Fruit fly (Drosophila melanogaster) whole organism, prepupa: ENCODE measurements around the gene Ctns.
A peak's percentile ranks its signal among the peaks of the same experiment; 100 is the strongest.

Experiments
- Blimp-1 ChIP-seq: fragments of 200-800 bp; sonication (Bioruptor generic); optimal IDR thresholded peaks from 3 replicates; lab custom pipeline; 2017; ENCODE audit warnings: missing biosample characterization, missing genetic modification characterization, mild to moderate bottlenecking, moderate library complexity, missing genetic modification reagents
- CG11762 ChIP-seq: fragments of 200-800 bp; sonication (Bioruptor generic); optimal IDR thresholded peaks from 3 replicates; lab custom pipeline; 2016; ENCODE audit warnings: missing biosample characterization, missing genetic modification characterization; ENCODE audit not compliant: insufficient read depth
- CG16779 ChIP-seq: fragments of 200-800 bp; sonication (Bioruptor generic); optimal IDR thresholded peaks from 3 replicates; lab custom pipeline; 2017; ENCODE audit warnings: missing biosample characterization, mild to moderate bottlenecking, missing genetic modification characterization
- CG31627 ChIP-seq: fragments of 200-800 bp; sonication (Bioruptor generic); optimal IDR thresholded peaks from 3 replicates; lab custom pipeline; 2016; ENCODE audit warnings: missing biosample characterization, missing genetic modification characterization
- CG32006 ChIP-seq: fragments of 200-800 bp; sonication (Bioruptor generic); optimal IDR thresholded peaks from 3 replicates; lab custom pipeline; 2017; ENCODE audit warnings: missing biosample characterization, mild to moderate bottlenecking, missing genetic modification characterization
- CG3919 ChIP-seq: fragments of 200-800 bp; sonication (Bioruptor generic); optimal IDR thresholded peaks from 3 replicates; lab custom pipeline; 2016; ENCODE audit warnings: missing biosample characterization, missing genetic modification characterization
- CG4318 ChIP-seq: fragments of 200-800 bp; sonication (Bioruptor generic); optimal IDR thresholded peaks from 3 replicates; lab custom pipeline; 2017; ENCODE audit warnings: missing biosample characterization, mild to moderate bottlenecking, missing genetic modification characterization
- CG6163 ChIP-seq: fragments of 200-800 bp; sonication (Bioruptor generic); IDR thresholded peaks from 3 replicates; pipeline ENCODE4 v1.3.6; 2022; ENCODE audit warnings: missing biosample characterization, missing genetic modification characterization
- CG6792 ChIP-seq: fragments of 200-800 bp; sonication (Bioruptor generic); optimal IDR thresholded peaks from 3 replicates; lab custom pipeline; 2016; ENCODE audit warnings: missing biosample characterization, missing genetic modification characterization
- CG6808 ChIP-seq: fragments of 200-800 bp; sonication (Bioruptor generic); optimal IDR thresholded peaks from 3 replicates; lab custom pipeline; 2017; ENCODE audit warnings: missing biosample characterization, missing genetic modification characterization, mild to moderate bottlenecking, moderate library complexity, missing genetic modification reagents
- CG6854 ChIP-seq: fragments of 200-800 bp; sonication (Bioruptor generic); optimal IDR thresholded peaks from 2 replicates; lab custom pipeline; 2017; ENCODE audit warnings: missing biosample characterization, mild to moderate bottlenecking, missing genetic modification characterization
- CG7368 ChIP-seq: fragments of 200-800 bp; sonication (Bioruptor generic); optimal IDR thresholded peaks from 3 replicates; lab custom pipeline; 2016; ENCODE audit warnings: missing biosample characterization, missing genetic modification characterization
- CG8119 ChIP-seq: fragments of 200-800 bp; sonication (Bioruptor generic); IDR thresholded peaks from 3 replicates; pipeline ENCODE4 v1.3.6; 2022; ENCODE audit warnings: missing biosample characterization, missing genetic modification characterization
- CG8319 ChIP-seq: fragments of 200-800 bp; sonication (Bioruptor generic); optimal IDR thresholded peaks from 3 replicates; lab custom pipeline; 2016; ENCODE audit warnings: missing biosample characterization, missing genetic modification characterization
- CG8632 ChIP-seq: fragments of 200-800 bp; sonication (Bioruptor generic); optimal IDR thresholded peaks from 3 replicates; lab custom pipeline; 2016; ENCODE audit warnings: missing biosample characterization, missing genetic modification characterization
- Eip78C ChIP-seq: fragments of 200-800 bp; sonication (Bioruptor generic); peaks from one replicate; lab custom pipeline; 2016; ENCODE audit warnings: missing biosample characterization, missing genetic modification characterization
- Gug ChIP-seq: fragments of 200-800 bp; sonication (Bioruptor generic); IDR thresholded peaks from 2 replicates; pipeline ENCODE4 v1.3.6; 2022; ENCODE audit warnings: missing biosample characterization, missing genetic modification characterization
- Hr38 ChIP-seq: sonication (Bioruptor generic); optimal IDR thresholded peaks from 2 replicates; lab custom pipeline; 2016; ENCODE audit warnings: missing biosample characterization, missing genetic modification characterization
- Hr4 ChIP-seq: fragments of 200-800 bp; sonication (Bioruptor generic); optimal IDR thresholded peaks from 3 replicates; lab custom pipeline; 2016; ENCODE audit warnings: missing biosample characterization, missing genetic modification characterization
- Lpt ChIP-seq: fragments of 200-800 bp; sonication (Bioruptor generic); optimal IDR thresholded peaks from 3 replicates; lab custom pipeline; 2016; ENCODE audit warnings: missing biosample characterization, missing genetic modification characterization
- OdsH ChIP-seq: fragments of 200-800 bp; sonication (Bioruptor generic); optimal IDR thresholded peaks from 3 replicates; lab custom pipeline; 2016; ENCODE audit warnings: missing biosample characterization, missing genetic modification characterization
- Sox102F ChIP-seq: fragments of 200-800 bp; sonication (Bioruptor generic); optimal IDR thresholded peaks from 2 replicates; lab custom pipeline; 2016; ENCODE audit warnings: missing biosample characterization, mild to moderate bottlenecking, missing genetic modification characterization
- Sox15 ChIP-seq: fragments of 200-800 bp; sonication (Bioruptor generic); optimal IDR thresholded peaks from 3 replicates; lab custom pipeline; 2016; ENCODE audit warnings: missing biosample characterization, missing genetic modification characterization
- cyc ChIP-seq: fragments of 200-800 bp; sonication (Bioruptor generic); optimal IDR thresholded peaks from 3 replicates; lab custom pipeline; 2016; ENCODE audit warnings: missing biosample characterization, missing genetic modification characterization
- eg ChIP-seq: fragments of 200-800 bp; sonication (Bioruptor generic); IDR thresholded peaks from 3 replicates; pipeline ENCODE4 v1.3.6; 2022; ENCODE audit warnings: missing biosample characterization, missing genetic modification characterization
- esn ChIP-seq: fragments of 200-800 bp; sonication (Bioruptor generic); optimal IDR thresholded peaks from 2 replicates; lab custom pipeline; 2016; ENCODE audit warnings: missing biosample characterization, mild to moderate bottlenecking, missing genetic modification characterization, moderate library complexity
- fd85E ChIP-seq: fragments of 200-800 bp; sonication (Bioruptor generic); optimal IDR thresholded peaks from 3 replicates; lab custom pipeline; 2016; ENCODE audit warnings: missing biosample characterization, missing genetic modification characterization
- fkh ChIP-seq: fragments of 200-800 bp; sonication (Bioruptor generic); optimal IDR thresholded peaks from 3 replicates; lab custom pipeline; 2017; ENCODE audit warnings: missing biosample characterization, mild to moderate bottlenecking, missing genetic modification characterization, moderate library complexity
- net ChIP-seq: fragments of 200-800 bp; sonication (Bioruptor generic); optimal IDR thresholded peaks from 3 replicates; lab custom pipeline; 2016; ENCODE audit warnings: missing biosample characterization, missing genetic modification characterization
- pdm3 ChIP-seq: fragments of 200-800 bp; sonication (Bioruptor generic); optimal IDR thresholded peaks from 3 replicates; lab custom pipeline; 2016; ENCODE audit warnings: missing biosample characterization, missing genetic modification characterization
- salr ChIP-seq, 2 experiments: fragments of 200-800 bp; sonication (Bioruptor generic); optimal IDR thresholded peaks; 3 replicates each; lab custom pipeline; 2016 to 2018; ENCODE audit warnings: missing biosample characterization in 2 of 2, missing genetic modification characterization in 2 of 2, mild to moderate bottlenecking in 1 of 2
- spab ChIP-seq: fragments of 200-800 bp; sonication (Bioruptor generic); optimal IDR thresholded peaks from 2 replicates; lab custom pipeline; 2017; ENCODE audit warnings: missing biosample characterization, mild to moderate bottlenecking, missing genetic modification characterization, missing genetic modification reagents
- ss ChIP-seq, 2 experiments: fragments of 200-800 bp; sonication (Bioruptor generic); optimal IDR thresholded peaks; 2 replicates in 1 of 2; 3 replicates in 1 of 2; lab custom pipeline; 2017 to 2018; ENCODE audit warnings: mild to moderate bottlenecking in 2 of 2, missing biosample characterization in 2 of 2, missing genetic modification characterization in 2 of 2, moderate library complexity in 1 of 2
- svp ChIP-seq: fragments of 200-800 bp; sonication (Bioruptor generic); peaks from one replicate; lab custom pipeline; 2016; ENCODE audit warnings: missing biosample characterization, missing genetic modification characterization

Gene Ctns

dm6 chr3R:23038062-23038461 is 20.7 kb downstream of the Ctns start:
- no peak for TF ChIP-seq fkh
- TF ChIP-seq svp = peak; percentile 13
- TF ChIP-seq Blimp-1 (GFP tag; lab: Kevin White, UChicago) = no peak
- no peak for TF ChIP-seq net (GFP tag; lab: Kevin White, UChicago)
- no peak for TF ChIP-seq Sox15 (GFP tag; lab: Kevin White, UChicago)

dm6 chr3R:23036321-23036720 is 22.4 kb downstream of the Ctns start:
- peak; percentile 62 for TF ChIP-seq Eip78C (GFP tag; lab: Kevin White, UChicago)
- TF ChIP-seq CG31627 (GFP tag; lab: Kevin White, UChicago) = no peak
- TF ChIP-seq esn (GFP tag; lab: Kevin White, UChicago) = no peak

- no peak for TF ChIP-seq ss (GFP tag; optimal IDR thresholded peaks at IDR 0.05; lab: Kevin White, UChicago)
- peak; percentile 28 for TF ChIP-seq Eip78C (GFP tag; lab: Kevin White, UChicago)
- TF ChIP-seq, all 60 proteins: peak for 1
These were observed 23.3 kb downstream of the Ctns start, which contains the start of gene CG13833 for dm6 chr3R:23035463-23035862. TSS of gene CG13833 (minus strand) at chr3R:23035563.

- TF ChIP-seq Eip78C (GFP tag; lab: Kevin White, UChicago) (peak; percentile 10), CG16779 (tag; lab: Kevin White, UChicago) (no peak)
These were observed 27.9 kb downstream of the Ctns start for dm6 chr3R:23030900-23031299.

dm6 chr3R:23028506-23028905 is 30.3 kb downstream of the Ctns start:
- no peak for TF ChIP-seq CG6808 (GFP tag; lab: Kevin White, UChicago)
- no peak for TF ChIP-seq net (GFP tag; lab: Kevin White, UChicago)
- TF ChIP-seq CG6792 = no peak
- no peak for TF ChIP-seq fd85E
- peak; percentile 15 for TF ChIP-seq CG32006 (GFP tag; lab: Kevin White, UChicago)
- no peak for TF ChIP-seq CG7368
- no peak for TF ChIP-seq CG6854 (GFP tag; lab: Kevin White, UChicago)
- no peak for TF ChIP-seq CG3919
- TF ChIP-seq Eip78C (GFP tag; lab: Kevin White, UChicago) = peak; percentile 10
- no peak for TF ChIP-seq cyc (GFP tag; lab: Kevin White, UChicago)
- TF ChIP-seq CG8119 (GFP tag; lab: Robert Waterston, UW) = no peak
- no peak for TF ChIP-seq Sox102F (GFP tag; lab: Kevin White, UChicago)
- 0 out of 2 replicates have a peak, but pooled peaks have one; percentile 24 for TF ChIP-seq Gug
- no peak for TF ChIP-seq CG8319
- TF ChIP-seq spab = no peak
- no peak for TF ChIP-seq Sox15 (GFP tag; lab: Kevin White, UChicago)
- TF ChIP-seq Lpt = no peak
- TF ChIP-seq CG11762 (GFP tag; lab: Kevin White, UChicago) = no peak
- TF ChIP-seq CG6163 (GFP tag; lab: Robert Waterston, UW) = no peak
- no peak for TF ChIP-seq salr (GFP tag; optimal IDR thresholded peaks at IDR 0.05; lab: Kevin White, UChicago)
- peak; percentile 47; the same call in 2 of the 3 replicates for TF ChIP-seq eg
- TF ChIP-seq CG4318 (GFP tag; lab: Kevin White, UChicago) = no peak
- no peak for TF ChIP-seq CG8632 (GFP tag; lab: Kevin White, UChicago)
- TF ChIP-seq Hr38 (GFP tag; lab: Kevin White, UChicago) = no peak
- no peak for TF ChIP-seq pdm3 (GFP tag; lab: Kevin White, UChicago)
- TF ChIP-seq Hr4 (GFP tag; lab: Kevin White, UChicago) = peak; percentile 15
- no peak for TF ChIP-seq OdsH (GFP tag; lab: Kevin White, UChicago)
- TF ChIP-seq ss (GFP tag; optimal IDR thresholded peaks at IDR 0.05; lab: Kevin White, UChicago) = no peak
- TF ChIP-seq Blimp-1 (GFP tag; lab: Kevin White, UChicago) = no peak
